Worm (Caenorhabditis elegans) whole organism, mixed stage, embryonic: ENCODE data around the gene math-38.

Experiments
- M03D4.4 ChIP-seq: sonication (generic microtip); optimal IDR thresholded peaks from 2 replicates; lab custom pipeline; 2017; ENCODE audit warnings: mild to moderate bottlenecking, missing genetic modification characterization, missing compliant biosample characterization
- ceh-39 ChIP-seq: fragments of 150-350 bp; optimal IDR thresholded peaks from 2 replicates; lab custom pipeline; 2014; ENCODE audit warnings: missing biosample characterization, missing genetic modification characterization
- ceh-83 ChIP-seq: fragments of 200-800 bp; sonication (Bioruptor generic); optimal IDR thresholded peaks from 2 replicates; lab custom pipeline; 2018; ENCODE audit warnings: mild to moderate bottlenecking, missing genetic modification characterization, missing compliant biosample characterization
- ces-1 ChIP-seq: fragments of 150-350 bp; optimal IDR thresholded peaks from 2 replicates; lab custom pipeline; 2014; ENCODE audit warnings: missing biosample characterization, missing genetic modification reagents, missing genetic modification characterization
- elt-3 ChIP-seq: fragments of 150-350 bp; optimal IDR thresholded peaks from 2 replicates; lab custom pipeline; 2014; ENCODE audit warnings: missing biosample characterization, missing genetic modification characterization
- nhr-76 ChIP-seq: sonication (generic microtip); optimal IDR thresholded peaks from 2 replicates; lab custom pipeline; 2017; ENCODE audit warnings: missing biosample characterization, missing genetic modification characterization
- pha-4 ChIP-seq: fragments of 150-350 bp; optimal IDR thresholded peaks from 2 replicates; lab custom pipeline; 2018; ENCODE audit warnings: missing biosample characterization, missing genetic modification reagents, missing genetic modification characterization
- snpc-4 ChIP-seq: fragments of 150-350 bp; optimal IDR thresholded peaks from 2 replicates; lab custom pipeline; 2014; ENCODE audit warnings: missing biosample characterization, missing genetic modification characterization
- tbx-8 ChIP-seq: fragments of 200-800 bp; sonication (Bioruptor generic); optimal IDR thresholded peaks from 2 replicates; lab custom pipeline; 2018; ENCODE audit warnings: mild to moderate bottlenecking, missing genetic modification characterization, moderate library complexity, missing compliant biosample characterization
- unc-120 ChIP-seq: sonication (generic microtip); optimal IDR thresholded peaks from 2 replicates; lab custom pipeline; 2017; ENCODE audit warnings: missing genetic modification characterization, missing compliant biosample characterization; ENCODE audit not compliant: poor library complexity, severe bottlenecking
- unc-39 ChIP-seq: fragments of 150-350 bp; optimal IDR thresholded peaks from 2 replicates; lab custom pipeline; 2014; ENCODE audit warnings: missing biosample characterization, missing genetic modification characterization
- unc-62 ChIP-seq: fragments of 150-350 bp; optimal IDR thresholded peaks from 2 replicates; lab custom pipeline; 2014; ENCODE audit warnings: missing biosample characterization, missing genetic modification reagents, missing genetic modification characterization
- ztf-11 ChIP-seq: fragments of 150-350 bp; optimal IDR thresholded peaks from 2 replicates; lab custom pipeline; 2014; ENCODE audit warnings: missing biosample characterization, missing genetic modification characterization

DNA sequence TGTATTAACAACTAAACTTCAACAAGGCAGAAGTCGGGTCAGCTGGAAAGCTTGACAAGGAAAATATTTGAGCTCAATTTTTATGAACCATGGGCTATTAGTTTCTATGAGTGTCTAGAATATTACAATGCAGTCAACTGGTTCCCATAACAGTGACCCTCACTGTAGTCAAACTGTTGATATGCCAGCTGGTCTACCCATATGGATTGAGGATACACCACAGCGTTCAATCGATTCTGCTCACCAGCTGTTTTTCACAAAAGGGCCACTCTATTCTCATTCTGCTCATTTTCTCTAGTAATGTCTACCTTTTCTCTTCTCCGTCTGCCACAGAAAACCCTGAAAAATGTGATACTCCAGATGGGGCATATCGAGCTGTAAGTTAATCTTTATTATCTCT, 42.5 kb downstream of the math-38 start, which contains the start of gene fbxb-42:
- TF ChIP-seq ceh-39 (tag; lab: Kevin White, UChicago), result no peak
- no peak for TF ChIP-seq ces-1 (GFP tag; lab: Kevin White, UChicago)
- TF ChIP-seq ceh-83 (GFP tag; lab: Kevin White, UChicago), result no peak
- no peak for TF ChIP-seq snpc-4 (tag; lab: Kevin White, UChicago)
- TF ChIP-seq elt-3, result no peak
- TF ChIP-seq unc-62 (GFP tag; lab: Kevin White, UChicago), result no peak
- TF ChIP-seq ztf-11 (tag; lab: Kevin White, UChicago), result no peak
- TF ChIP-seq unc-120 (tag; lab: Kevin White, UChicago), result no peak
- no peak for TF ChIP-seq M03D4.4 (tag; lab: Kevin White, UChicago)
- TF ChIP-seq unc-39 (tag; lab: Kevin White, UChicago), result no peak
- TF ChIP-seq pha-4 (tag; lab: Kevin White, UChicago), result no peak
- TF ChIP-seq nhr-76, result no peak
- TF ChIP-seq tbx-8, result no peak
